Worm (Caenorhabditis elegans) whole organism, L4 larva: Measurements from ENCODE around the gene T28C6.10.

Source experiments
- R02D3.7 ChIP-seq: fragments of 150-350 bp; sonication (generic microtip); optimal IDR thresholded peaks from 3 replicates; lab custom pipeline; 2014; ENCODE audit warnings: missing biosample characterization, missing genetic modification characterization
- ama-1 ChIP-seq: fragments of 150-350 bp; optimal IDR thresholded peaks from 2 replicates; lab custom pipeline; 2014; ENCODE audit warnings: inconsistent platforms, mixed read lengths
- attf-4 ChIP-seq: sonication (generic microtip); optimal IDR thresholded peaks from 3 replicates; lab custom pipeline; 2017; ENCODE audit warnings: missing biosample characterization, missing genetic modification characterization
- ceh-62 ChIP-seq: sonication (generic microtip); optimal IDR thresholded peaks from 2 replicates; lab custom pipeline; 2017; ENCODE audit warnings: missing biosample characterization, missing genetic modification characterization
- daf-19 ChIP-seq: fragments of 200-800 bp; sonication (Bioruptor generic); conservative IDR thresholded peaks from 2 replicates; pipeline ENCODE4 v1.3.6; 2022; ENCODE audit warnings: missing genetic modification characterization, missing compliant biosample characterization
- dve-1 ChIP-seq: sonication (generic microtip); optimal IDR thresholded peaks from 2 replicates; lab custom pipeline; 2017; ENCODE audit warnings: antibody characterized with exemption, mild to moderate bottlenecking, missing genetic modification characterization, missing compliant biosample characterization; ENCODE audit not compliant: insufficient read depth
- lim-7 ChIP-seq: fragments of 200-800 bp; sonication (Bioruptor generic); IDR thresholded peaks from 2 replicates; pipeline ENCODE4 v1.3.6; 2022; ENCODE audit warnings: missing genetic modification characterization, missing compliant biosample characterization
- lir-3 ChIP-seq: sonication (generic microtip); optimal IDR thresholded peaks from 2 replicates; lab custom pipeline; 2016; ENCODE audit warnings: mild to moderate bottlenecking, missing genetic modification characterization, missing compliant biosample characterization
- nhr-237 ChIP-seq: sonication (generic microtip); optimal IDR thresholded peaks from 2 replicates; lab custom pipeline; 2017; ENCODE audit warnings: missing biosample characterization, missing genetic modification characterization
- snpc-4 ChIP-seq: fragments of 150-350 bp; optimal IDR thresholded peaks from 2 replicates; lab custom pipeline; 2014; ENCODE audit warnings: missing biosample characterization, missing genetic modification characterization
- spr-3 ChIP-seq: fragments of 200-800 bp; sonication (Bioruptor generic); optimal IDR thresholded peaks from 2 replicates; lab custom pipeline; 2018; ENCODE audit warnings: mild to moderate bottlenecking, missing genetic modification characterization, missing compliant biosample characterization
- unc-62 ChIP-seq, 3 experiments: fragments of 150-350 bp in 1 of 3; sonication (generic microtip); optimal IDR thresholded peaks in 2 of 3; peaks in 1 of 3; 1 replicate in 1 of 3; 2 replicates in 2 of 3; lab custom pipeline; 2014 to 2017; ENCODE audit warnings: missing biosample characterization in 3 of 3, missing genetic modification characterization in 3 of 3, missing genetic modification reagents in 3 of 3, missing genotype in 1 of 3

DNA sequence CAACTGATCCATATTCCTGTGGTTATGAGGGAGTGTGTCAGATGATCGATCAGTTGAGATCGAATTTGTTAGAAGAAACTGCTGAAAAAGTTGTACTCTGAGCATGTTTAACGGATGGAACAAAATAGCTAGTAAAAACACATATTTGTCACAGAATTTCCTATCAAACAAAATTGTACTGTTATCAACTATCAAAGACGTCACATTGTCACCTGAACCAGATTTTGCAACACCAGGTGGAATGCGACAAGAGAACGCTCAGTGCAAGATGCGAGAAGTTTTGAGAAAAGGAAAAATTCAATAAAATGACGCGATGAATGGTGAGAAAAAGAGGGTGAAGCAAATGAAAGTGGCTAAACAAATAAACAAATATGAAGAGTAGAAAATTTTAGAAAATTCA, 49.8 kb downstream of the T28C6.10 start:
- TF ChIP-seq lir-3 = no peak
- TF ChIP-seq R02D3.7 = no peak
- TF ChIP-seq nhr-237 (tag; lab: Kevin White, UChicago) = no peak
- no peak for TF ChIP-seq attf-4 (tag; lab: Kevin White, UChicago)
- TF ChIP-seq unc-62 (GFP tag; optimal IDR thresholded peaks at IDR 0.05 in 1 of 2; lab: Kevin White, UChicago) = no peak
- TF ChIP-seq unc-62 (tag; optimal IDR thresholded peaks at IDR 0.05; lab: Kevin White, UChicago) = no peak
- TF ChIP-seq ama-1 (lab: Kevin White, UChicago) = no peak
- no peak for TF ChIP-seq daf-19
- no peak for TF ChIP-seq ceh-62 (tag; lab: Kevin White, UChicago)
- TF ChIP-seq spr-3 (GFP tag; lab: Kevin White, UChicago) = no peak
- TF ChIP-seq lim-7 (GFP tag; lab: Robert Waterston, UW) = no peak
- no peak for TF ChIP-seq snpc-4
- peak; percentile 45 for TF ChIP-seq dve-1 (tag; lab: Kevin White, UChicago)
